Worm (Caenorhabditis elegans) whole organism, L3 larva: ENCODE measurements around the gene fat-5.

Experiments used
- R02D3.7 ChIP-seq: fragments of 150-350 bp; optimal IDR thresholded peaks from 2 replicates; lab custom pipeline; 2014; ENCODE audit warnings: missing biosample characterization, missing genetic modification characterization
- ZK546.5 ChIP-seq: sonication (generic microtip); optimal IDR thresholded peaks from 2 replicates; lab custom pipeline; 2017; ENCODE audit warnings: missing biosample characterization, missing genetic modification characterization
- aly-2 ChIP-seq: fragments of 150-350 bp; optimal IDR thresholded peaks from 2 replicates; lab custom pipeline; 2014; ENCODE audit warnings: missing biosample characterization, missing genetic modification characterization
- ama-1 ChIP-seq: fragments of 150-350 bp; optimal IDR thresholded peaks from 2 replicates; lab custom pipeline; 2018
- ceh-16 ChIP-seq: sonication (generic microtip); optimal IDR thresholded peaks from 2 replicates; lab custom pipeline; 2017; ENCODE audit warnings: missing biosample characterization, missing genetic modification characterization
- ceh-28 ChIP-seq: fragments of 150-350 bp; optimal IDR thresholded peaks from 2 replicates; lab custom pipeline; 2014; ENCODE audit warnings: missing biosample characterization, missing genetic modification reagents, missing genetic modification characterization
- ceh-82 ChIP-seq: fragments of 150-350 bp; optimal IDR thresholded peaks from 2 replicates; lab custom pipeline; 2014; ENCODE audit warnings: missing biosample characterization, missing genetic modification characterization
- ceh-9 ChIP-seq: sonication (generic microtip); optimal IDR thresholded peaks from 2 replicates; lab custom pipeline; 2018; ENCODE audit warnings: missing biosample characterization, missing genetic modification characterization
- daf-12 ChIP-seq: fragments of 150-350 bp; optimal IDR thresholded peaks from 2 replicates; lab custom pipeline; 2014; ENCODE audit warnings: missing biosample characterization, missing genetic modification reagents, missing genetic modification characterization
- egl-27 ChIP-seq: sonication (generic microtip); optimal IDR thresholded peaks from 4 replicates; lab custom pipeline; 2017; ENCODE audit warnings: missing biosample characterization, missing genetic modification reagents, missing genetic modification characterization
- elt-1 ChIP-seq: fragments of 150-350 bp; optimal IDR thresholded peaks from 2 replicates; lab custom pipeline; 2014; ENCODE audit warnings: missing biosample characterization, missing genetic modification characterization
- elt-2 ChIP-seq: sonication (generic microtip); optimal IDR thresholded peaks from 2 replicates; lab custom pipeline; 2016; ENCODE audit warnings: missing genetic modification reagents, mild to moderate bottlenecking, missing genetic modification characterization, missing compliant biosample characterization
- fkh-10 ChIP-seq: sonication (generic microtip); optimal IDR thresholded peaks from 2 replicates; lab custom pipeline; 2017; ENCODE audit warnings: missing biosample characterization, missing genetic modification reagents, missing genetic modification characterization
- fkh-2 ChIP-seq: fragments of 150-350 bp; optimal IDR thresholded peaks from 2 replicates; lab custom pipeline; 2014; ENCODE audit warnings: missing biosample characterization, missing genetic modification reagents, missing genetic modification characterization
- fos-1 ChIP-seq: fragments of 150-350 bp; optimal IDR thresholded peaks from 2 replicates; lab custom pipeline; 2014; ENCODE audit warnings: missing biosample characterization, missing genetic modification characterization
- hmg-11 ChIP-seq: sonication (generic microtip); optimal IDR thresholded peaks from 2 replicates; lab custom pipeline; 2016; ENCODE audit warnings: missing genetic modification characterization, missing compliant biosample characterization
- jun-1 ChIP-seq: fragments of 150-350 bp; optimal IDR thresholded peaks from 2 replicates; lab custom pipeline; 2014; ENCODE audit warnings: missing biosample characterization, missing genetic modification reagents, missing genetic modification characterization
- lsy-12 ChIP-seq: sonication (generic microtip); optimal IDR thresholded peaks from 2 replicates; lab custom pipeline; 2016; ENCODE audit warnings: mild to moderate bottlenecking, missing genetic modification characterization, missing compliant biosample characterization
- mdl-1 ChIP-seq: fragments of 150-350 bp; optimal IDR thresholded peaks from 2 replicates; lab custom pipeline; 2014; ENCODE audit warnings: missing biosample characterization, missing genetic modification characterization
- mml-1 ChIP-seq: fragments of 150-350 bp; sonication (generic microtip); optimal IDR thresholded peaks from 3 replicates; lab custom pipeline; 2014; ENCODE audit warnings: missing biosample characterization, missing genetic modification characterization
- nfya-1 ChIP-seq: sonication (generic microtip); optimal IDR thresholded peaks from 2 replicates; lab custom pipeline; 2017; ENCODE audit warnings: missing genetic modification characterization, mild to moderate bottlenecking, missing compliant biosample characterization, antibody characterized with exemption, moderate library complexity; ENCODE audit not compliant: insufficient read depth
- nhr-11 ChIP-seq: fragments of 150-350 bp; optimal IDR thresholded peaks from 2 replicates; lab custom pipeline; 2014; ENCODE audit warnings: missing biosample characterization, missing genetic modification characterization
- nhr-12 ChIP-seq: fragments of 150-350 bp; optimal IDR thresholded peaks from 2 replicates; lab custom pipeline; 2014; ENCODE audit warnings: missing biosample characterization, missing genetic modification characterization
- nhr-23 ChIP-seq: fragments of 150-350 bp; optimal IDR thresholded peaks from 2 replicates; lab custom pipeline; 2014; ENCODE audit warnings: missing biosample characterization, missing genetic modification reagents, missing genetic modification characterization
- nhr-237 ChIP-seq: fragments of 150-350 bp; optimal IDR thresholded peaks from 2 replicates; lab custom pipeline; 2014; ENCODE audit warnings: missing biosample characterization, missing genetic modification characterization
- nhr-25 ChIP-seq: sonication (generic microtip); optimal IDR thresholded peaks from 2 replicates; lab custom pipeline; 2017; ENCODE audit warnings: missing biosample characterization, missing genetic modification characterization
- nhr-28 ChIP-seq: fragments of 150-350 bp; optimal IDR thresholded peaks from 2 replicates; lab custom pipeline; 2014; ENCODE audit warnings: missing biosample characterization, missing genetic modification characterization
- nhr-43 ChIP-seq: sonication (generic microtip); optimal IDR thresholded peaks from 2 replicates; lab custom pipeline; 2016; ENCODE audit warnings: mild to moderate bottlenecking, missing genetic modification characterization, missing compliant biosample characterization; ENCODE audit not compliant: poor library complexity, severe bottlenecking
- nhr-67 ChIP-seq: fragments of 150-350 bp; optimal IDR thresholded peaks from 2 replicates; lab custom pipeline; 2014; ENCODE audit warnings: missing biosample characterization, missing genetic modification characterization
- nhr-76 ChIP-seq: fragments of 150-350 bp; sonication (generic microtip); optimal IDR thresholded peaks from 5 replicates; lab custom pipeline; 2014; ENCODE audit warnings: missing biosample characterization, missing genetic modification characterization
- nhr-77 ChIP-seq: fragments of 150-350 bp; optimal IDR thresholded peaks from 2 replicates; lab custom pipeline; 2014; ENCODE audit warnings: missing biosample characterization, missing genetic modification characterization
- pha-4 ChIP-seq: fragments of 150-350 bp; optimal IDR thresholded peaks from 2 replicates; lab custom pipeline; 2014; ENCODE audit warnings: missing biosample characterization, missing genetic modification reagents, missing genetic modification characterization
- pqm-1 ChIP-seq: fragments of 150-350 bp; optimal IDR thresholded peaks from 2 replicates; lab custom pipeline; 2017; ENCODE audit warnings: missing biosample characterization, missing genetic modification characterization, inconsistent platforms
- sea-2 ChIP-seq: fragments of 150-350 bp; sonication (generic microtip); optimal IDR thresholded peaks from 4 replicates; lab custom pipeline; 2014; ENCODE audit warnings: missing biosample characterization, missing genetic modification reagents, missing genetic modification characterization
- skn-1 ChIP-seq: fragments of 150-350 bp; optimal IDR thresholded peaks from 2 replicates; lab custom pipeline; 2014; ENCODE audit warnings: missing biosample characterization, missing genetic modification characterization
- snpc-4 ChIP-seq: fragments of 150-350 bp; optimal IDR thresholded peaks from 2 replicates; lab custom pipeline; 2014; ENCODE audit warnings: missing biosample characterization, missing genetic modification characterization
- tbx-2 ChIP-seq: sonication (generic microtip); optimal IDR thresholded peaks from 2 replicates; lab custom pipeline; 2016; ENCODE audit warnings: mild to moderate bottlenecking, missing genetic modification characterization, missing compliant biosample characterization
- unc-39 ChIP-seq: sonication (generic microtip); optimal IDR thresholded peaks from 4 replicates; lab custom pipeline; 2017; ENCODE audit warnings: missing biosample characterization, missing genetic modification characterization
- unc-62 ChIP-seq: fragments of 150-350 bp; sonication (generic microtip); optimal IDR thresholded peaks from 4 replicates; lab custom pipeline; 2014; ENCODE audit warnings: missing biosample characterization, missing genetic modification reagents, missing genetic modification characterization
- zag-1 ChIP-seq: fragments of 150-350 bp; optimal IDR thresholded peaks from 2 replicates; lab custom pipeline; 2014; ENCODE audit warnings: missing biosample characterization, missing genetic modification characterization
- ztf-11 ChIP-seq: fragments of 150-350 bp; optimal IDR thresholded peaks from 2 replicates; lab custom pipeline; 2014; ENCODE audit warnings: missing biosample characterization, missing genetic modification characterization

Gene fat-5

ce11 chrV:17714330-17714729 is 10.5 kb upstream of the fat-5 start, which contains the start of gene twk-33:
TSS of gene twk-33 (minus strand) at chrV:17714377.
- TF ChIP-seq sea-2 (GFP tag; lab: Kevin White, UChicago): no peak
- peak; percentile 97 for TF ChIP-seq elt-2 (tag; lab: Kevin White, UChicago)
- no peak for TF ChIP-seq ztf-11 (tag; lab: Kevin White, UChicago)
- no peak for TF ChIP-seq nhr-76 (tag; lab: Kevin White, UChicago)
- TF ChIP-seq pha-4 (tag; lab: Kevin White, UChicago): no peak
- TF ChIP-seq nhr-12: no peak
- no peak for TF ChIP-seq nhr-28 (tag; lab: Kevin White, UChicago)
- TF ChIP-seq fkh-2 (tag; lab: Kevin White, UChicago): no peak
- TF ChIP-seq aly-2: no peak
- TF ChIP-seq ceh-16: no peak
- no peak for TF ChIP-seq nfya-1 (tag; lab: Kevin White, UChicago)
- TF ChIP-seq pqm-1 (tag; lab: Kevin White, UChicago): peak; percentile 91
- TF ChIP-seq hmg-11 (tag; lab: Kevin White, UChicago): no peak
- TF ChIP-seq ceh-9: no peak
- TF ChIP-seq unc-62 (GFP tag; lab: Kevin White, UChicago): no peak

DNA sequence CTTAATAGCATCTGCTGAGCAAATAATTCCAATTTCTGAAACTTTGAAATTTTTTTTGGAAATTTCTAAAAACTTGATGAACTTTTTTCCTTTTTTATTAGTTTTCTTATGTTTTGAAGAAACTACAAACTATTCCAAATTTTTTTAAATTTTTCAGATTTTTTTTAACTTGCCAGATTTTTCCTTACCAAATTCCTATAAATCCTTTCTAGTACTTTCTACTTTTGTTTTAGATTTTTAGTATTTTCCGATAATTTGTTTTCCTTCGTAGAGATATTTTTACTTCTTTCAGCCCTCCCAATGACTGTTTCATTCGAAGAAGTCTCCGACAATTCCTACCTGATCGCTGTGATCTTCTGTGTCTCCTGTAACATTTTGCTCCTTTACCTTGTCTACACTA is 6.2 kb upstream of the fat-5 start, which contains the start of gene str-77:
Gene str-77, plus strand, starts transcription at position 301 of the 400 bp plus-strand sequence.
- TF ChIP-seq jun-1 (no peak), zag-1 (tag; lab: Kevin White, UChicago) (no peak), tbx-2 (tag; lab: Kevin White, UChicago) (no peak), fkh-2 (tag; lab: Kevin White, UChicago) (no peak), sea-2 (GFP tag; lab: Kevin White, UChicago) (no peak), mdl-1 (tag; lab: Kevin White, UChicago) (no peak), ceh-9 (no peak), nhr-43 (tag; lab: Kevin White, UChicago) (no peak), ama-1 (lab: Kevin White, UChicago) (no peak), elt-1 (tag; lab: Kevin White, UChicago) (no peak), unc-39 (no peak), nhr-11 (tag; lab: Kevin White, UChicago) (no peak), elt-2 (tag; lab: Kevin White, UChicago) (no peak)

- peak; percentile 98 for TF ChIP-seq pqm-1 (tag; lab: Kevin White, UChicago)
- TF ChIP-seq pha-4 (tag; lab: Kevin White, UChicago): peak; percentile 47
- no peak for TF ChIP-seq nhr-77 (tag; lab: Kevin White, UChicago)
- no peak for TF ChIP-seq sea-2 (GFP tag; lab: Kevin White, UChicago)
- no peak for TF ChIP-seq nhr-67
- TF ChIP-seq elt-2 (tag; lab: Kevin White, UChicago): peak; percentile 99
- TF ChIP-seq snpc-4: no peak
- TF ChIP-seq ceh-9: no peak
- TF ChIP-seq R02D3.7 (tag; lab: Kevin White, UChicago): no peak
- no peak for TF ChIP-seq fos-1
- TF ChIP-seq nhr-25: no peak
- TF ChIP-seq fkh-10 (GFP tag; lab: Kevin White, UChicago): no peak
- TF ChIP-seq nhr-237 (tag; lab: Kevin White, UChicago): no peak
- TF ChIP-seq ceh-28 (tag; lab: Kevin White, UChicago): peak; percentile 19
- peak; percentile 84 for TF ChIP-seq jun-1
- no peak for TF ChIP-seq lsy-12 (tag; lab: Kevin White, UChicago)
- peak; percentile 35 for TF ChIP-seq egl-27 (tag; lab: Kevin White, UChicago)
- no peak for TF ChIP-seq nfya-1 (tag; lab: Kevin White, UChicago)
- TF ChIP-seq skn-1 (tag; lab: Kevin White, UChicago): no peak
- no peak for TF ChIP-seq mml-1 (tag; lab: Kevin White, UChicago)
- TF ChIP-seq aly-2: no peak
- TF ChIP-seq unc-39: no peak
- TF ChIP-seq daf-12 (tag; lab: Kevin White, UChicago): no peak
- TF ChIP-seq nhr-23: no peak
- no peak for TF ChIP-seq ZK546.5 (tag; lab: Kevin White, UChicago)
- no peak for TF ChIP-seq ama-1 (lab: Kevin White, UChicago)
- no peak for TF ChIP-seq zag-1 (tag; lab: Kevin White, UChicago)
- no peak for TF ChIP-seq unc-62 (GFP tag; lab: Kevin White, UChicago)
- no peak for TF ChIP-seq ceh-82 (tag; lab: Kevin White, UChicago)
- TF ChIP-seq mdl-1 (tag; lab: Kevin White, UChicago): no peak
- TF ChIP-seq, all 47 proteins: peak for 6
These were observed 3.1 kb upstream of the fat-5 start for ce11 chrV:17721709-17722108.
